Fruit fly (Drosophila melanogaster): ENCODE measurements around the gene CG7252.

Gene CG7252

DNA sequence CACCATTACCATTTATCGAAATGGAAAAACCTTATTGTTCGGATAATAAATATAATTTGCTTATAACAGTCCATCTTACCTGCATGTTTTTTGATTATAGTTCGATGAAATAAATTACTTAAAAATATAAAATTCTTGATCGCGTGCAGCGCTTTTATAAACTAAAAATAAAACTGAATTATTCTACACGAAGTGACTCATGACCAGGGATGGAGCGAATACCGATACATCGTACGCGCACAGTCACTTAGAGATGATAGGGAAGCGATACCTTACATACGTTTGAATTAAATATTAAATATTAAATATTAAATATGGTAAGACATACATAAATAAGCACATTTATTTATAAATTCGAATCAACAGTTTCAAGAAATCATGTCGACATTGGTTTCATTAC is 45.5 kb downstream of the CG7252 start, which contains the start of gene viaf (continued):
- TF ChIP-seq CG8944 (GFP tag; optimal IDR thresholded peaks at IDR 0.05) = no peak
- no peak for TF ChIP-seq Poxn (GFP tag; IDR thresholded peaks at IDR 0.05)
- TF ChIP-seq luna (GFP tag; optimal IDR thresholded peaks at IDR 0.05) = peak; percentile 2
- peak; percentile 42 for TF ChIP-seq CG33557 (GFP tag; optimal IDR thresholded peaks at IDR 0.05)
- peak; percentile 77 for TF ChIP-seq vvl (GFP tag; IDR thresholded peaks at IDR 0.05)
- TF ChIP-seq PHDP (tag; optimal IDR thresholded peaks at IDR 0.05) = no peak
- peak; percentile 95 for TF ChIP-seq vnd (GFP tag; IDR thresholded peaks at IDR 0.05; ENCODE audit: partially characterized antibody)
- peak; percentile 85; the same call in 1 of the 3 replicates for TF ChIP-seq mld (GFP tag; IDR thresholded peaks at IDR 0.05; ENCODE audit: partially characterized antibody)
- no peak for TF ChIP-seq crol (GFP tag; IDR thresholded peaks at IDR 0.05)
- peak; percentile 95 for TF ChIP-seq CG3995 (GFP tag; optimal IDR thresholded peaks at IDR 0.05)
- TF ChIP-seq Aef1 (GFP tag; IDR thresholded peaks at IDR 0.05) = peak; percentile 32; the same call in 1 of the 3 replicates
- TF ChIP-seq hkb (optimal IDR thresholded peaks at IDR 0.05) = no peak
- TF ChIP-seq hkb (GFP tag; IDR thresholded peaks at IDR 0.05) = peak; percentile 66
- TF ChIP-seq wek (GFP tag; optimal IDR thresholded peaks at IDR 0.05) = no peak
- peak; percentile 77 for TF ChIP-seq Rfx (GFP tag; IDR thresholded peaks at IDR 0.05)
- TF ChIP-seq CG10209 (GFP tag; optimal IDR thresholded peaks at IDR 0.05) = peak; percentile 35
- peak; percentile 83; the same call in 2 of the 4 replicates for TF ChIP-seq chinmo (GFP tag; IDR thresholded peaks at IDR 0.05; ENCODE audit: partially characterized antibody)
- peak; percentile 65 for TF ChIP-seq CG30020 (tag; optimal IDR thresholded peaks at IDR 0.05)
- peak; percentile 31 for TF ChIP-seq mam (GFP tag; optimal IDR thresholded peaks at IDR 0.05)
- TF ChIP-seq Bgb (GFP tag; IDR thresholded peaks at IDR 0.05; ENCODE audit: partially characterized antibody) = peak; percentile 96
- TF ChIP-seq tin (GFP tag; optimal IDR thresholded peaks at IDR 0.05) = peak; percentile 56
- TF ChIP-seq NC2β (GFP tag; optimal IDR thresholded peaks at IDR 0.05) = peak; percentile 6
- no peak for TF ChIP-seq CG7357 (GFP tag; IDR thresholded peaks at IDR 0.05)
- peak; percentile 83 for TF ChIP-seq Sry-δ (GFP tag; optimal IDR thresholded peaks at IDR 0.05)
- TF ChIP-seq CG8478 (optimal IDR thresholded peaks at IDR 0.05) = no peak
- peak; percentile 86 for TF ChIP-seq Ets65A (GFP tag)
- peak; percentile 73 for TF ChIP-seq nmo (GFP tag; optimal IDR thresholded peaks at IDR 0.05)
- peak; percentile 25; the same call in 1 of the 2 replicates for TF ChIP-seq CG11247 (GFP tag; IDR thresholded peaks at IDR 0.05)
- no peak for TF ChIP-seq Nf-YC (tag; optimal IDR thresholded peaks at IDR 0.05)
- no peak; the same call in 1 of the 2 replicates for TF ChIP-seq Xrp1 (GFP tag; IDR thresholded peaks at IDR 0.05)
- no peak for TF ChIP-seq CG6175 (GFP tag; IDR thresholded peaks at IDR 0.05)
- peak; percentile 49 for TF ChIP-seq CTCF (GFP tag; optimal IDR thresholded peaks at IDR 0.05)
- TF ChIP-seq salm (tag; optimal IDR thresholded peaks at IDR 0.05) = no peak
- TF ChIP-seq az2 (GFP tag; optimal IDR thresholded peaks at IDR 0.05) = peak; percentile 53
- peak; percentile 52 for TF ChIP-seq Max (GFP tag; optimal IDR thresholded peaks at IDR 0.05)
- peak; percentile 24 for TF ChIP-seq CG5245 (GFP tag; optimal IDR thresholded peaks at IDR 0.05)
- TF ChIP-seq CG12659 (GFP tag; optimal IDR thresholded peaks at IDR 0.05) = peak; percentile 78
- peak; percentile 30; the same call in 1 of the 2 replicates for TF ChIP-seq Ptx1 (GFP tag; IDR thresholded peaks at IDR 0.05)
- peak; percentile 90 for TF ChIP-seq inv (GFP tag; IDR thresholded peaks at IDR 0.05; ENCODE audit: partially characterized antibody)
- TF ChIP-seq Chrac-16 (GFP tag; optimal IDR thresholded peaks at IDR 0.05) = peak; percentile 53
- no peak for TF ChIP-seq CG13894 (tag; optimal IDR thresholded peaks at IDR 0.05)
- peak; percentile 25; the same call in 1 of the 2 replicates for TF ChIP-seq CG14014 (GFP tag; IDR thresholded peaks at IDR 0.05)

DNA sequence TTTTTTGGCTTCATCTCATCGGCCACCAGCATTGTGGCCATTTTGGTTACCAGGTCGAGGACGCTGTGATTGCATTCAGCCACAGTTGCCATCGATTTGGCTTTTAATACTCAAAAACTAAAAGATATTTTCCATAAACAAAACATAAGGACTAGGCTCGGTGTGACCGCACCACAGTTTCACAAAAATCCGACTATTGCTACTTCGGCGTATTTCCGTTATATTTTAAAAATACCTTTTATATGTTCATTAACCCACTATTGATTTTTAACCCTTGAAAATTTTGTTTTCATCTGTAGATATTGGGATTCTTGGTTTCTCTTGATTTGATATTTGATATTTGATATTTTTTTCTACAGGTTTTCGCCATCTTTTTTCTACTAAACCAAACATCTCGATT is 50.5 kb downstream of the CG7252 start, which contains the start of gene Grip163:
Gene Grip163 (minus strand): TSS at position 180 of the 400 bp plus-strand sequence.
- TF ChIP-seq MESR4 (GFP tag; optimal IDR thresholded peaks at IDR 0.05) (peak; percentile 46), Hr39 (optimal IDR thresholded peaks at IDR 0.05) (no peak), CG4617 (GFP tag; optimal IDR thresholded peaks at IDR 0.05; ENCODE audit: borderline replicate concordance) (peak; percentile 4), pzg (GFP tag; optimal IDR thresholded peaks at IDR 0.05) (peak; percentile 17), cwo (GFP tag; optimal IDR thresholded peaks at IDR 0.05) (no peak), CG8924 (tag; optimal IDR thresholded peaks at IDR 0.05) (no peak), HmgZ (tag; optimal IDR thresholded peaks at IDR 0.05) (no peak), Hr51 (GFP tag; optimal IDR thresholded peaks at IDR 0.05) (no peak), Drgx (GFP tag; IDR thresholded peaks at IDR 0.05) (no peak), CG13287 (GFP tag; IDR thresholded peaks at IDR 0.05; ENCODE audit: partially characterized antibody) (peak; percentile 10; the same call in 1 of the 2 replicates), CG9797 (GFP tag; optimal IDR thresholded peaks at IDR 0.05) (peak; percentile 35), BEAF-32 (GFP tag; optimal IDR thresholded peaks at IDR 0.05) (peak; percentile 6)
